Worm (Caenorhabditis elegans): Measurements from ENCODE around the gene F54F7.8.

Gene F54F7.8

DNA sequence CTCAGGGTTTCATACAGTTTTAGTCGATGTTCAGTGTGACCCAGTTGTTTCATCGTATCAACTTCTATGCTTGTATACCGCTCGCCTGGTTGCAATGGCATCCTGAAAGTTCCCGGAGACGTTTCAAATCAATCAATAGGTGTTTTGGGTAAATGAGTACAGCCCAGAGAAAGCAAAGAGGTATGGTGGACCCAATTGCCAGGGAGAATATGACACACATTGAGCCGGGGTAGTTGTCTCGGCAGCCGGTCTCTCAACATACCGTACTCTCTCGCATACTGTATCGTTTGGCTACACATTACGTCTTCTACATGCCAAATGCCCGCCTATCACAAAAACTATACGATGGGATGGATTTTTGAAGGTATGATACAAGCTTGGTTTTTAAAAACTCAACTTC is 43.2 kb upstream of the F54F7.8 start, which contains the start of gene Y62H9A.9:
TSS of gene Y62H9A.9 (minus strand) at position 101 of the 400 bp plus-strand sequence.
- no peak for TF ChIP-seq zip-2 (tag; optimal IDR thresholded peaks at IDR 0.05)

DNA sequence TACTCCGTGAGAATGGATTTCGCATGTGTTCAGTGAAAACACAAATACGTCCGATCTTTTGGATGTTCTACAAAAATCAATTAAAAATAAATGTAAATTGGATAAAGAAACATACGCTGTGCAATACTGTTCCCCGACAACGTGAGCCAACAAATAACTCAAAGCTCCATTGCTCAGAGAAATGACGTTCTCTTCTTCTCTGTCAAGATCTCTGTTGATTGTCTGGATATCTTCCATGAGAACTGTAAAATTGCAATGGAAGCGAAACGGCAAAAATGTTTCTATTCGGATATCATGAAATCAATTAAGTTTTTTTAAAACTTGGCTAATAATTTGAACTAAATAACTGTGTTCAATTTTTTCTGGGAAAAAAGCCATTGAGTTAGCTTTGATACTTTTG is 41.9 kb upstream of the F54F7.8 start:
- TF ChIP-seq aha-1 (tag) (peak; percentile 93), tra-1 (GFP tag; IDR thresholded peaks at IDR 0.05) (no peak), D1046.2 (GFP tag; IDR thresholded peaks at IDR 0.05) (no peak)

DNA sequence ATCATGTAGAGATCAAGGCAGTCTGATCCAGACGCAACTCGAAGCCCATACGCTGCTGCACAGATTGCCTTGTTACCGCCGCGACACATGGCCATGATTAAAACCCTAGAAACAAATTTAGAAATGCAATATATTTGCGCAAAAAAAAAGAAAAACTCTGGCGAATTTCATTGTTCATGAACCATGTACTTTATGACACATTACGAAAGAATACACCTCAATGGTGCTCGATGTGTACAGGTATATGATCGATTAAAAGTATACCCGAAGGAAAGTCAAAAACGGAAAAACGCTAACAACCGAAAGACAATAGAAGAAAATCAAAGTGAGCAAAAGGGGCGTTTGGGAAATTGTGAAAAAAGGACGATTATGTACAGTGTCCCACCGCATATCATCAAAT is 37.5 kb upstream of the F54F7.8 start, which contains the start of gene Y62H9A.8:
TSS of gene Y62H9A.8 (minus strand) at position 101 of the 400 bp plus-strand sequence.
- TF ChIP-seq ceh-28 (tag; optimal IDR thresholded peaks at IDR 0.05), result no peak
- TF ChIP-seq dmd-9 (GFP tag; IDR thresholded peaks at IDR 0.05), result no peak
- no peak for TF ChIP-seq mdl-1 (tag; optimal IDR thresholded peaks at IDR 0.05)
- TF ChIP-seq unc-39 (tag; optimal IDR thresholded peaks at IDR 0.05), result no peak
- no peak for TF ChIP-seq lir-3 (tag; optimal IDR thresholded peaks at IDR 0.05)
- TF ChIP-seq tra-1 (GFP tag; IDR thresholded peaks at IDR 0.05), result no peak
- TF ChIP-seq lin-1 (GFP tag; IDR thresholded peaks at IDR 0.05), result no peak
- TF ChIP-seq cey-2 (tag; optimal IDR thresholded peaks at IDR 0.05; ENCODE audit: borderline replicate concordance, insufficient read depth), result no peak
- TF ChIP-seq saeg-2 (GFP tag; IDR thresholded peaks at IDR 0.05), result no peak
- no peak for TF ChIP-seq mes-2 (tag; optimal IDR thresholded peaks at IDR 0.05; ENCODE audit: poor library complexity, severe bottlenecking)
- TF ChIP-seq aly-2 (tag; optimal IDR thresholded peaks at IDR 0.05), result no peak
- no peak for TF ChIP-seq daf-12 (tag; optimal IDR thresholded peaks at IDR 0.05)
- TF ChIP-seq attf-4 (tag; optimal IDR thresholded peaks at IDR 0.05), result no peak

DNA sequence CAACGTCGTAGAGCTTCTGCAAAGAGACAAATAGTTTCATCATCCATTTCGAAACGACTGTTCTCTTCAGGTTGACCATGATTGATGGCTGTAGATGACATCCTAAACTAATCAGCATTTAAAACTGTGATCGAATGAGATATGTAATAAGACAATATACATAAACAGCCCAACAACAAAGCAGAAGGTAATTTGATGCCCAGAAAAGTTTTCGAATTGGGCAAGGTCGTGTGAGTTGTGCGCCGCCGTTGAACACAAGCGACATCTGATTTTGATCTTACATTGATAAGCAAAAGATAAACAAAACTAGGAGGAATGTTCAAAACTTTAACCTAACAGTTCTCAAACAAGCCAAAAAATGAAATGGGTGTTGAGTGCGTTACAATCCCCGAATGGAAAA is 30.8 kb upstream of the F54F7.8 start, which contains the start of gene Y62H9A.7:
TSS of gene Y62H9A.7 (minus strand) at position 101 of the 400 bp plus-strand sequence.
- TF ChIP-seq nhr-48 (tag; optimal IDR thresholded peaks at IDR 0.05), result no peak

DNA sequence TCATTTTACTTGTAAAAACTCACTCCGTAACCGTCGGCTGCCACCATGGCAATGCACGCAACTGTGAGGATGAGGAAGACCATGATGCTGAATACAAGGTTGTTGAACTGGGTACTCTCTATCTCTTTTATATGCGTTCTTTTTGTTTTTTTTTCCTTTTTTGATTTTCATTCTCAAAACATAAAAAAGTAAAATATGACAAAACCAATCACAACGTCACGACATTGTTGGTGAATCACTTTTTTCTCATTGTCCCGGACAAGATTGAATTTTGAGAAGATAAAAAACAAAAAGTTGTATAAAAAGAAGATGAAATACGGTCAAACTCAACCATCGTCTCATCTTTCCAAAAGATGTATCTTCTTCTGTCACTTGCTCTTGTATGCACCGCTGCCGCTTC is 28.0 kb upstream of the F54F7.8 start, which contains the start of the genes Y62H9A.5 and ule-5:
TSS of gene Y62H9A.5 (minus strand) at position 101 of the 400 bp plus-strand sequence.
TSS of gene ule-5 (plus strand) at position 328 of the 400 bp plus-strand sequence.
- TF ChIP-seq ceh-20 (GFP tag; IDR thresholded peaks at IDR 0.05), result no peak
- TF ChIP-seq egl-43 (GFP tag; IDR thresholded peaks at IDR 0.05), result no peak
- TF ChIP-seq ZK337.2 (GFP tag; IDR thresholded peaks at IDR 0.05), result no peak
- no peak for TF ChIP-seq fos-1 (tag; optimal IDR thresholded peaks at IDR 0.05)
- TF ChIP-seq zip-2 (tag; optimal IDR thresholded peaks at IDR 0.05), result no peak
- no peak for TF ChIP-seq dmd-8 (GFP tag; IDR thresholded peaks at IDR 0.05)
- no peak for TF ChIP-seq daf-8 (GFP tag; IDR thresholded peaks at IDR 0.05)
- no peak for TF ChIP-seq nhr-237 (tag; optimal IDR thresholded peaks at IDR 0.05)
- TF ChIP-seq ceh-28 (tag; optimal IDR thresholded peaks at IDR 0.05), result no peak
- no peak for TF ChIP-seq arid-1 (GFP tag; conservative IDR thresholded peaks at IDR 0.05)
- no peak for TF ChIP-seq madf-5 (GFP tag; IDR thresholded peaks at IDR 0.05)
- TF ChIP-seq zfp-2 (tag; optimal IDR thresholded peaks at IDR 0.05), result no peak
- no peak for TF ChIP-seq T26A8.4 (GFP tag; IDR thresholded peaks at IDR 0.05)
- no peak for TF ChIP-seq hif-1 (tag; optimal IDR thresholded peaks at IDR 0.05)
- no peak for TF ChIP-seq egl-27 (tag; optimal IDR thresholded peaks at IDR 0.05)

DNA sequence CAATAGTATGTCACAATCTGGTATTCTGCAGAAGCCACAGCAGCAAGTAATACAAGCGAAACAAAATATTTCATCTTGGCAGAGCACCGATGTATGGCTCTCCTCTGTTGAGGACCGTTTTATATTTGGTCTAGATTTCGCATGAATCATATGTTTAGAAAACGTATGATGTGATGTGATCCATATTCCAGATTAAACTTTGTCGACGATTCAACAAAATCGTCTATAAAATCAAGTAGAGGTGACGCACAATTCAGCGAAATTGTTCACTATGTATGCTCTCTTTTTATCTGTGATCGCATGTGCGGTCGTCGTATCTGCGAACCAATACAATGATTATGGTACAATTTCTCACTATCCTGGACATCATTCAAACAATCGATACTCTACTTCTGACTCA is 25.1 kb upstream of the F54F7.8 start, which contains the start of the genes Y62H9A.3 and Y62H9A.4:
TSS of gene Y62H9A.3 (minus strand) at position 101 of the 400 bp plus-strand sequence.
TSS of gene Y62H9A.4 (plus strand) at position 256 of the 400 bp plus-strand sequence.
- TF ChIP-seq nhr-25 (tag; optimal IDR thresholded peaks at IDR 0.05; ENCODE audit: borderline replicate concordance, insufficient read depth) (no peak), unc-62 (GFP tag; optimal IDR thresholded peaks at IDR 0.05 in 1 of 2) (peak in 1 of 2 experiments; percentile 55), unc-62 (tag; optimal IDR thresholded peaks at IDR 0.05) (no peak)
